Worm (Caenorhabditis elegans): Measurements from ENCODE around the gene Y69A2AR.12.
A peak's percentile ranks its signal among the peaks of the same experiment; 100 is the strongest.

DNA sequence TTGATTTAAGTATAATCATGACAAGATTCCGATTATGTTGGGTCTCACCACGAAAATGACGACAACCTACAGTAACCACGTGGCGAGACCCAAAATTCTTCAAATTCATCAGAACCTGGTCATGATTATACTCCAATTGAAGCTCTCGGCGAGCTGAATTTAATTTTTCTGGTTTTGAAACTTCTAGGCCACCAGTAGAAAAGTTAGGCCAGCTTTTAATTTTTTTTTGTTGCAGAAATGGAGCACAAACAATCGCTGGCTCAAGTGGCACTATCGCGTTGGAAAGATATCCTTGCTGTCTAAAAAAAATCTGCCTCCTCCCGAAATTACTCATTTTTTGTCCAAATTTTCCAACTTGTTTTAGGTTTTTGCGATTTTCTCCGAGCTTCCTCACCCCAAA is 38.2 kb downstream of the Y69A2AR.12 start:
- TF ChIP-seq lin-39 (tag; optimal IDR thresholded peaks at IDR 0.05) (no peak), dpl-1 (GFP tag; optimal IDR thresholded peaks at IDR 0.05) (no peak), nhr-237 (tag; optimal IDR thresholded peaks at IDR 0.05) (no peak), lin-13 (GFP tag; optimal IDR thresholded peaks at IDR 0.05) (no peak), mep-1 (tag; optimal IDR thresholded peaks at IDR 0.05) (no peak), dmd-8 (GFP tag; IDR thresholded peaks at IDR 0.05) (no peak), ces-1 (GFP tag; optimal IDR thresholded peaks at IDR 0.05) (no peak), nhr-11 (tag; optimal IDR thresholded peaks at IDR 0.05) (no peak), skn-1 (tag; optimal IDR thresholded peaks at IDR 0.05) (no peak), fkh-10 (GFP tag; optimal IDR thresholded peaks at IDR 0.05) (no peak), lsy-2 (tag; optimal IDR thresholded peaks at IDR 0.05) (no peak), aha-1 (tag) (peak; percentile 91), php-3 (GFP tag; IDR thresholded peaks at IDR 0.05) (no peak), ztf-11 (tag; optimal IDR thresholded peaks at IDR 0.05) (no peak)

Data from whole organism, L4 larva.